Worm (Caenorhabditis elegans) whole organism, early embryonic: Measurements from ENCODE around the gene rme-4.

Experiments
- B0310.2 ChIP-seq: sonication (generic microtip); optimal IDR thresholded peaks from 2 replicates; lab custom pipeline; 2016; ENCODE audit warnings: mild to moderate bottlenecking, missing genetic modification characterization, missing compliant biosample characterization
- F13C5.2 ChIP-seq: sonication (generic microtip); optimal IDR thresholded peaks from 2 replicates; lab custom pipeline; 2017; ENCODE audit warnings: mild to moderate bottlenecking, missing genetic modification characterization, inconsistent platforms, missing compliant biosample characterization
- aly-1 ChIP-seq: sonication (generic microtip); optimal IDR thresholded peaks from 2 replicates; lab custom pipeline; 2016; ENCODE audit warnings: missing genetic modification characterization, missing compliant biosample characterization
- ama-1 ChIP-seq: fragments of 150-350 bp; optimal IDR thresholded peaks from 2 replicates; lab custom pipeline; 2014
- ceh-13 ChIP-seq: fragments of 200-800 bp; sonication (Bioruptor generic); optimal IDR thresholded peaks from 2 replicates; lab custom pipeline; 2018; ENCODE audit warnings: mild to moderate bottlenecking, missing genetic modification characterization, missing compliant biosample characterization
- ceh-36 ChIP-seq: sonication (generic microtip); optimal IDR thresholded peaks from 2 replicates; lab custom pipeline; 2016; ENCODE audit warnings: missing genetic modification characterization, inconsistent platforms, missing compliant biosample characterization
- ets-7 ChIP-seq: sonication (generic microtip); optimal IDR thresholded peaks from 2 replicates; lab custom pipeline; 2016; ENCODE audit warnings: missing genotype, missing genetic modification characterization, missing compliant biosample characterization
- flt-1 ChIP-seq: fragments of 200-800 bp; sonication (Bioruptor generic); IDR thresholded peaks from 2 replicates; pipeline ENCODE4 v1.3.6; 2022; ENCODE audit warnings: missing genetic modification characterization, missing compliant biosample characterization
- hmbx-1 ChIP-seq: sonication (generic microtip); optimal IDR thresholded peaks from 2 replicates; lab custom pipeline; 2016; ENCODE audit warnings: mild to moderate bottlenecking, missing genetic modification characterization, missing compliant biosample characterization
- hmg-4 ChIP-seq: fragments of 200-800 bp; sonication (Bioruptor generic); optimal IDR thresholded peaks from 2 replicates; lab custom pipeline; 2018; ENCODE audit warnings: mild to moderate bottlenecking, missing genetic modification characterization, missing compliant biosample characterization
- hnd-1 ChIP-seq: sonication (generic microtip); optimal IDR thresholded peaks from 2 replicates; lab custom pipeline; 2016; ENCODE audit warnings: missing genetic modification characterization, missing compliant biosample characterization
- pes-1 ChIP-seq: fragments of 200-800 bp; sonication (Bioruptor generic); IDR thresholded peaks from 2 replicates; pipeline ENCODE4 v1.3.6; 2022; ENCODE audit warnings: missing genetic modification reagents, missing genetic modification characterization, missing compliant biosample characterization
- scrt-1 ChIP-seq: fragments of 200-800 bp; sonication (Bioruptor generic); IDR thresholded peaks from 2 replicates; pipeline ENCODE4 v1.3.6; 2022; ENCODE audit warnings: missing genetic modification characterization, missing compliant biosample characterization
- sea-1 ChIP-seq: fragments of 200-800 bp; sonication (Bioruptor generic); conservative IDR thresholded peaks from 2 replicates; pipeline ENCODE4 v1.3.6; 2022; ENCODE audit warnings: missing genetic modification characterization, missing compliant biosample characterization
- tbx-11 ChIP-seq: fragments of 200-800 bp; sonication (Bioruptor generic); IDR thresholded peaks from 2 replicates; pipeline ENCODE4 v1.3.6; 2022; ENCODE audit warnings: missing genetic modification characterization, missing compliant biosample characterization
- tbx-37 ChIP-seq: fragments of 200-800 bp; sonication (Bioruptor generic); conservative IDR thresholded peaks from 2 replicates; pipeline ENCODE4 v1.3.6; 2022; ENCODE audit warnings: missing genetic modification reagents, missing genetic modification characterization, missing compliant biosample characterization
- tra-4 ChIP-seq: sonication (generic microtip); optimal IDR thresholded peaks from 2 replicates; lab custom pipeline; 2017; ENCODE audit warnings: missing genetic modification characterization, missing compliant biosample characterization

rme-4 gene

DNA sequence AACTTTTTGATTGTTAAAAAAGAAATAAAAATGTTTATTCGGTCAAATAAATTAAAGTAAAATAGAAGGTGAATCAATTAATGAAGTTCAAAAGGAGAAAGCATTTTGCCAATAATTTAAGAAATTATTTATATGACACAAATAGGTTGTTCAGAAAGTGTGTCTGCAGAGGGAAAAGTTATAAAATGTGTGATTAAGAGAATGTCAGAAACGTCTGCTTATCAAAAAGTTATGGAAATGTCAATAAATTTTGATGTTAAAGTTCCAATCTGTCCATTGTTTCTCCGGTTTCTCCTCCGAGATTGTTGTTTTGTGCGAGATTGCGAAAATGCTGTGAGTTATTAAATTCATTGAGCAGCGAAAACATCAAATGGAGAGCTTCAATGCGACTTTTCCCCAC lies at the start of gene rme-4:
Gene rme-4, minus strand, starts transcription at position 168 of the 400 bp plus-strand sequence.
- no peak for TF ChIP-seq scrt-1

ce11 chrX:10429203-10429602 lies 49.6 kb upstream of the rme-4 start:
- TF ChIP-seq ets-7 (tag; lab: Kevin White, UChicago) = no peak
- TF ChIP-seq hmg-4 = peak; percentile 18

DNA sequence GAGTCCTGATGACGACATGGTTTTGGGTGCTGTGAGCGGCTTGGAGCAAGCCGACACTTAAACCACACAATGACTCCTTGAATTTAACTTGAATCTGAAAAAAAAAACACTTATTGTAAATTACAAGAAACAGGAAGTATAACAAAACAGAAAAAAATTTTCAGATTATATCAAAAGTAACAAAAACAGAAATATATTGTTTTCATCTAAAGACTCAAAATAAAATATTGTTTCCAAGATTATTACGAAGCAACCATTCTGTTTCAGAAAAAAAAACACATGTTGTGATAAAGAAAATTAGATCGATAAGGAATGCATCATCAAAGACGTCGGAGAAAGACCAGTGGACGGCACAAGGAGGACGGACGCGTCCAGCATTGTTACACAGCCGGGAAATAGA lies 48.9 kb upstream of the rme-4 start, which contains the start of gene mig-15:
Gene mig-15, minus strand, starts transcription at position 101 of the 400 bp plus-strand sequence.
- TF ChIP-seq B0310.2 (no peak), flt-1 (GFP tag; lab: Robert Waterston, UW) (no peak), hnd-1 (no peak), scrt-1 (no peak), tbx-11 (GFP tag; lab: Robert Waterston, UW) (no peak), ceh-36 (tag; lab: Kevin White, UChicago) (no peak)

DNA sequence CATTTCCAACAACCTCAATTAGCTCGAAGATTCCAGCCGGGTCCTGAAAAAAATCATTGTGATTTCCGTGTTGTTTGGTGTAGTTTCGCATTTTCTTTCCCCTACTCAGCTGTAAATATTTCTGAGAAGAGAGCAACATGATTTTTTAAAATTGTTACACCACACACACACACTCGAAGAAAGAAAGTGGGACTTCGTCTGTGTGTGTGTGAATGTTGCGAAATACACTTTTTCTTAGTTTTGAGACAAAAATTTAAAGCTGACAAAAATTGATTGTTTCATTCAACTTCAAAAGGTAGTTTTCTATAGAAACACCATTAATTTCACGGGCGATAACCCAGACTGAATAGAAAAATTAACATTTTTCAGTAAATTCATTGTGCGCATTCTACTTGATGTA lies 48.5 kb upstream of the rme-4 start:
- TF ChIP-seq hnd-1 = no peak
- TF ChIP-seq pes-1 (GFP tag; lab: Robert Waterston, UW) = no peak
- TF ChIP-seq ceh-36 (tag; lab: Kevin White, UChicago) = no peak
- no peak for TF ChIP-seq hmg-4
- no peak for TF ChIP-seq sea-1 (GFP tag; lab: Robert Waterston, UW)
- TF ChIP-seq tbx-37 (GFP tag; lab: Robert Waterston, UW) = no peak
- no peak for TF ChIP-seq ceh-13 (GFP tag; lab: Kevin White, UChicago)
- no peak for TF ChIP-seq ets-7 (tag; lab: Kevin White, UChicago)
- no peak for TF ChIP-seq hmbx-1
- no peak for TF ChIP-seq ama-1 (lab: Kevin White, UChicago)

DNA sequence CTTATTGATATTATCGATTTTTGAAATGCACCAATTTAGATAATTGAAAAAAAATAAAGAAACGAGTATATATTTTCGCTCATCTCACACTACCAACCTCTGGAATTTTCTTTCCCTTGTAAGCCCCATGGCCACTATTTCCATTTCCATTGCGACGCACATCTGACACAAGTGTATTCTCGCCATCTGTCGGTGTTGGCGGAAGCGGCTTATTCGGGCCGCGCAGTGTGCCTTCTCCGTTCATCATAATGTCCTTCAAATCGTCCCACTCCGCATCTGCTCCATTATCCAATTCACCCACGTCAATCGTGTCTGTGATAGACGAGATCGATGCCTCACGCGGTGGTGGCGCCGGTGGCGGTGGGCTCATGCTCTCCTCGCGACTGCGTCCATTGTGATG lies 45.1 kb upstream of the rme-4 start:
- TF ChIP-seq sea-1 (GFP tag; lab: Robert Waterston, UW) = 0 out of 2 replicates have a peak, but pooled peaks have one; percentile 47
- no peak for TF ChIP-seq tbx-37 (GFP tag; lab: Robert Waterston, UW)

- TF ChIP-seq hmg-4 = no peak
- no peak for TF ChIP-seq tra-4 (tag; lab: Kevin White, UChicago)
- TF ChIP-seq tbx-11 (GFP tag; lab: Robert Waterston, UW) = no peak
- TF ChIP-seq B0310.2 = no peak
Measured at ce11 chrX:10422714-10423113, 43.1 kb upstream of the rme-4 start.

DNA sequence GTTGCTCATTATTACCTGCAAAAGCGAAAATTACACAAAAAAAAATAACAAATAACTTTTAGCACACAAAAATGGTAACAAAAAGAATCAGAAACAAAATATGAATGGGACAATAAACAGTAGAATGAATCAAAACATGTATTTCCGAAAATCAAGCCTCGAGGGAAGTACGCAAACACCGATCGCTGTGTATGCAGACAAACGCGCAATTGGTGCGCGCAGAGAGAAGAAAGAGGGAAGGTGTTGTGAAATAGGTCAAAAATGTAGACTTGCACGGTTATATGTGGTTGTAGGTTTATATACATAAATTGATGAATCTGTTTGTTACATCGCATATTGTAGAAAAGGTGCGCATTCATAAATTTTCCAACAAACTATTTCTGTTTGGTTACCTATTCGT lies 40.1 kb upstream of the rme-4 start, which contains the start of gene cdk-11.2:
Gene cdk-11.2, minus strand, starts transcription at position 23 of the 400 bp plus-strand sequence.
- TF ChIP-seq hmg-4 = no peak
- no peak for TF ChIP-seq ama-1 (lab: Kevin White, UChicago)
- no peak for TF ChIP-seq hnd-1
- no peak for TF ChIP-seq ets-7 (tag; lab: Kevin White, UChicago)
- TF ChIP-seq hmbx-1 = no peak
- peak; percentile 50 for TF ChIP-seq F13C5.2 (tag; lab: Kevin White, UChicago)
- TF ChIP-seq B0310.2 = no peak
- TF ChIP-seq aly-1 (tag; lab: Kevin White, UChicago) = no peak
- TF ChIP-seq flt-1 (GFP tag; lab: Robert Waterston, UW) = 0 out of 2 replicates have a peak, but pooled peaks have one; percentile 14

- TF ChIP-seq aly-1 (tag; lab: Kevin White, UChicago) (no peak), tra-4 (tag; lab: Kevin White, UChicago) (no peak), B0310.2 (no peak), ceh-36 (tag; lab: Kevin White, UChicago) (no peak), pes-1 (GFP tag; lab: Robert Waterston, UW) (no peak), ceh-13 (GFP tag; lab: Kevin White, UChicago) (no peak), sea-1 (GFP tag; lab: Robert Waterston, UW) (no peak), tbx-11 (GFP tag; lab: Robert Waterston, UW) (no peak), ama-1 (lab: Kevin White, UChicago) (no peak), hmg-4 (no peak), hmbx-1 (no peak), tbx-37 (GFP tag; lab: Robert Waterston, UW) (no peak), scrt-1 (no peak), ets-7 (tag; lab: Kevin White, UChicago) (no peak), flt-1 (GFP tag; lab: Robert Waterston, UW) (no peak)
Measured at ce11 chrX:10412425-10412824, 32.8 kb upstream of the rme-4 start, which contains the start of gene acr-8. Gene acr-8, plus strand, starts transcription at chrX:10412725.

DNA sequence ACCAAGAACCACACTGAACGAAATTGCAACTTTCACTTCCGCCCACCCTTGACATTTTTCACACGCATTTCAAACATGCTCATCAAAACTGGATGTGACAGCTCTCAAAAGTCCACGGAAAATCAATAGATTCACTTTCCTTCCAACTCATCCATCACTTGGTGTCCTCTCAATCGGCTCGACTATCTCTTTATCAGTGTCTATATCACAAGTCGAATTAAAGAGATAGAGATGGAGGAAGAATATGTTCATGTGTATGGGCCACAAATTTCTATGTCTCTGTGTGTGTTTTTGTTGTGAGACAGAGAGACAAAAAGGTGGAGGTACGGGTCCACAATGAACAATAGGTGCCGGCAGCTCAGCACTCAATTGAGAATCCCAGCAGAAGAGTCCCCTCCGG lies 30.9 kb upstream of the rme-4 start:
- TF ChIP-seq aly-1 (tag; lab: Kevin White, UChicago) = no peak
- no peak for TF ChIP-seq hmg-4
- TF ChIP-seq hmbx-1 = no peak
- TF ChIP-seq ceh-36 (tag; lab: Kevin White, UChicago) = no peak
- TF ChIP-seq ceh-13 (GFP tag; lab: Kevin White, UChicago) = no peak
- no peak for TF ChIP-seq scrt-1
- no peak for TF ChIP-seq B0310.2
- no peak for TF ChIP-seq ets-7 (tag; lab: Kevin White, UChicago)
- no peak for TF ChIP-seq ama-1 (lab: Kevin White, UChicago)
- TF ChIP-seq tra-4 (tag; lab: Kevin White, UChicago) = no peak
